Worm (Caenorhabditis elegans): Measurements from ENCODE around the gene gcy-7.

Gene gcy-7

DNA sequence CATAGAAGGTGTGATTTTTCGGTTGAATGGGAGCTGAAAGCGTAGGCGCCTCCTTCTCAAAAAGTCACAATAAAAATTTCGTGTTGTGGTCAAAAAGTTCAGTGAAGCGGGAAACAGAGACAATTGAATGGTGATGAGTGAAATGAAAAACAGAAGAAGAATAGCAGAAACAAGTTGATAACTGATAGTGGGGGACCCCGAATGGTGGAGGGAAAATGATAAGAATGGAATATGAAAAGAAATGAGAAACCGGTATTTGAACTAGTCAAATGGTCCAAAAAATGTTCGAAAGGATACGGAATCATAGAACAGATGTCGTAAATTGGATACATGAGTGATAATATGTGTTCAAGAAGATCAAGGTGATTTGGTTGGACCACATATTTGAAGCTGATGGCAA, 17.2 kb downstream of the gcy-7 start (continued):
- TF ChIP-seq zag-1 (tag; optimal IDR thresholded peaks at IDR 0.05) (no peak), F37D6.2 (tag; optimal IDR thresholded peaks at IDR 0.05) (no peak), T20F7.1 (GFP tag; optimal IDR thresholded peaks at IDR 0.05) (no peak), hlh-11 (tag; optimal IDR thresholded peaks at IDR 0.05) (no peak), zip-2 (tag; optimal IDR thresholded peaks at IDR 0.05) (no peak)

DNA sequence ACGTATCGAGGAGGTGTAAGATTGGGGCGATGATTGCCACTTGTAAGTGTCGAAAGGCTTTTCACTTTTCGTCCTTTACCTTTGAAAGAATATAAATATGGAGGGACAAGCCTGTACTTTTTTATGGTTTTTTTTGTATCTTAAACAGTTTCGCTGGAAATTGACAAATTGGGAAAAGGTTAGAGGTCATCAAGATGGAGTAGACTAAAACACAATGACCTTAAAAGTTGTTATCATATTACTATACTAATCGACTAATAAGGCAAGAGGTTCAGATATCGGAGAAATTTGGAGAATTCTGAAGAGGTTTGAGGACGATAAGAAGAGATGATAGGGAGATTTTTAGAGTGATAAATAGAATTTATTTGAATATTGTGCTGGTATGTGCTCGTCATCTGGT, 19.0 kb downstream of the gcy-7 start:
- TF ChIP-seq cey-2 (tag; optimal IDR thresholded peaks at IDR 0.05; ENCODE audit: borderline replicate concordance, insufficient read depth) (no peak), Y48G9A.11 (GFP tag; IDR thresholded peaks at IDR 0.05) (no peak), lir-3 (tag; optimal IDR thresholded peaks at IDR 0.05) (no peak), duxl-1 (tag; optimal IDR thresholded peaks at IDR 0.05; ENCODE audit: poor library complexity) (no peak), tra-1 (GFP tag; IDR thresholded peaks at IDR 0.05) (no peak), daf-8 (GFP tag; IDR thresholded peaks at IDR 0.05) (no peak), R02D3.7 (tag; optimal IDR thresholded peaks at IDR 0.05) (no peak), nhr-111 (GFP tag; optimal IDR thresholded peaks at IDR 0.05) (no peak)

DNA sequence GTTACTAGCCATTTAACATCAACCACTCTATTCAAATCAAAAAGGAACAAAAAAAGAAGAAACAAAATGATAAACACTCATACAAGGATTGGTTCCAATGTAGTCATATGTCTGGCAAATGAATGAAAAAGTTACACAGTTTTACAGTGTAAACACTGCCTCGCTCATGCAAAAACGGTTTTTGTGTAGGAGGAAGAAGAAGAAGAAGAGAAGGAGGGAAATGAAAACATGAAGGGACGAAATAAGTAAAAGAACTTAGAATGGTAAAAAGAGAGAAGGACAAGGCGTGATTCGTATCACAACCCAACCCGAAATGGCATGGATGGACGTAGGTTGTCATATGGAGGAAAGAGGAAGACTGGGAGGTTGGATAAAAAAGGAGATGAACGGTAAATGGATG, 19.8 kb downstream of the gcy-7 start:
- no peak for TF ChIP-seq ces-1 (GFP tag; optimal IDR thresholded peaks at IDR 0.05)
- no peak for TF ChIP-seq nhr-77 (tag; optimal IDR thresholded peaks at IDR 0.05)
- TF ChIP-seq R02D3.7 (tag; optimal IDR thresholded peaks at IDR 0.05) = no peak
- no peak for TF ChIP-seq Y48G9A.11 (GFP tag; IDR thresholded peaks at IDR 0.05)
- no peak for TF ChIP-seq rbr-2 (tag; optimal IDR thresholded peaks at IDR 0.05)
- no peak for TF ChIP-seq madf-5 (GFP tag; IDR thresholded peaks at IDR 0.05)
- TF ChIP-seq nhr-48 (tag; optimal IDR thresholded peaks at IDR 0.05) = peak; percentile 35
- no peak for TF ChIP-seq zip-2 (tag; optimal IDR thresholded peaks at IDR 0.05)
- TF ChIP-seq F44E2.7 (GFP tag; IDR thresholded peaks at IDR 0.05) = no peak
- TF ChIP-seq duxl-1 (tag; optimal IDR thresholded peaks at IDR 0.05; ENCODE audit: poor library complexity) = no peak
- TF ChIP-seq fos-1 (tag; optimal IDR thresholded peaks at IDR 0.05) = no peak
- peak in 1 of 2 experiments; percentile 90 for TF ChIP-seq unc-62 (GFP tag; optimal IDR thresholded peaks at IDR 0.05 in 1 of 2)
- no peak for TF ChIP-seq unc-62 (tag; optimal IDR thresholded peaks at IDR 0.05)
- peak; percentile 11 for TF ChIP-seq nhr-28 (tag; optimal IDR thresholded peaks at IDR 0.05)
- TF ChIP-seq saeg-2 (GFP tag; IDR thresholded peaks at IDR 0.05) = no peak
- TF ChIP-seq madf-9 (GFP tag; conservative IDR thresholded peaks at IDR 0.05) = no peak
- TF ChIP-seq pha-4 (GFP tag; IDR thresholded peaks at IDR 0.05) = no peak
- TF ChIP-seq pha-4 (tag; optimal IDR thresholded peaks at IDR 0.05) = peak; percentile 35
- TF ChIP-seq mdl-1 (tag; optimal IDR thresholded peaks at IDR 0.05) = no peak
- no peak for TF ChIP-seq pqm-1 (tag; optimal IDR thresholded peaks at IDR 0.05)
- no peak for TF ChIP-seq egl-43 (GFP tag; IDR thresholded peaks at IDR 0.05)
- TF ChIP-seq nhr-25 (tag; optimal IDR thresholded peaks at IDR 0.05; ENCODE audit: borderline replicate concordance, insufficient read depth) = no peak
- no peak for TF ChIP-seq mes-2 (tag; optimal IDR thresholded peaks at IDR 0.05; ENCODE audit: poor library complexity, severe bottlenecking)
- TF ChIP-seq hlh-30 (tag; optimal IDR thresholded peaks at IDR 0.05; ENCODE audit: insufficient read depth) = peak; percentile 43
- TF ChIP-seq daf-16 (GFP tag; optimal IDR thresholded peaks at IDR 0.05) = no peak
- peak; percentile 54 for TF ChIP-seq daf-16 (tag; optimal IDR thresholded peaks at IDR 0.05)
- TF ChIP-seq nhr-42 (GFP tag; IDR thresholded peaks at IDR 0.05) = no peak
- no peak for TF ChIP-seq nhr-6 (tag; optimal IDR thresholded peaks at IDR 0.05)
- TF ChIP-seq daf-19 (GFP tag; conservative IDR thresholded peaks at IDR 0.05) = no peak
- no peak for TF ChIP-seq Y5F2A.4 (GFP tag; optimal IDR thresholded peaks at IDR 0.05)
- TF ChIP-seq dve-1 (tag; optimal IDR thresholded peaks at IDR 0.05; ENCODE audit: insufficient read depth) = peak; percentile 27
- no peak for TF ChIP-seq mxl-2 (GFP tag; conservative IDR thresholded peaks at IDR 0.05)
- TF ChIP-seq cey-2 (tag; optimal IDR thresholded peaks at IDR 0.05; ENCODE audit: borderline replicate concordance, insufficient read depth) = peak; percentile 78
- TF ChIP-seq ZK337.2 (GFP tag; IDR thresholded peaks at IDR 0.05) = no peak
- TF ChIP-seq hlh-11 (tag; optimal IDR thresholded peaks at IDR 0.05) = peak; percentile 18
- no peak for TF ChIP-seq D1046.2 (GFP tag; IDR thresholded peaks at IDR 0.05)
- no peak for TF ChIP-seq F37D6.2 (tag; optimal IDR thresholded peaks at IDR 0.05)
- TF ChIP-seq mxl-3 (GFP tag; optimal IDR thresholded peaks at IDR 0.05) = peak; percentile 16
- no peak for TF ChIP-seq dpl-1 (GFP tag; optimal IDR thresholded peaks at IDR 0.05)
